Worm (Caenorhabditis elegans) whole organism, early embryonic: ENCODE results near the gene C39D10.11.

Source experiments
- B0310.2 ChIP-seq: sonication (generic microtip); optimal IDR thresholded peaks from 2 replicates; lab custom pipeline; 2016; ENCODE audit warnings: mild to moderate bottlenecking, missing genetic modification characterization, missing compliant biosample characterization
- F13C5.2 ChIP-seq: sonication (generic microtip); optimal IDR thresholded peaks from 2 replicates; lab custom pipeline; 2017; ENCODE audit warnings: mild to moderate bottlenecking, missing genetic modification characterization, inconsistent platforms, missing compliant biosample characterization
- aly-1 ChIP-seq: sonication (generic microtip); optimal IDR thresholded peaks from 2 replicates; lab custom pipeline; 2016; ENCODE audit warnings: missing genetic modification characterization, missing compliant biosample characterization
- ama-1 ChIP-seq: fragments of 150-350 bp; optimal IDR thresholded peaks from 2 replicates; lab custom pipeline; 2014
- ceh-13 ChIP-seq: fragments of 200-800 bp; sonication (Bioruptor generic); optimal IDR thresholded peaks from 2 replicates; lab custom pipeline; 2018; ENCODE audit warnings: mild to moderate bottlenecking, missing genetic modification characterization, missing compliant biosample characterization
- ceh-36 ChIP-seq: sonication (generic microtip); optimal IDR thresholded peaks from 2 replicates; lab custom pipeline; 2016; ENCODE audit warnings: missing genetic modification characterization, inconsistent platforms, missing compliant biosample characterization
- ets-7 ChIP-seq: sonication (generic microtip); optimal IDR thresholded peaks from 2 replicates; lab custom pipeline; 2016; ENCODE audit warnings: missing genotype, missing genetic modification characterization, missing compliant biosample characterization
- flt-1 ChIP-seq: fragments of 200-800 bp; sonication (Bioruptor generic); IDR thresholded peaks from 2 replicates; pipeline ENCODE4 v1.3.6; 2022; ENCODE audit warnings: missing genetic modification characterization, missing compliant biosample characterization
- hmbx-1 ChIP-seq: sonication (generic microtip); optimal IDR thresholded peaks from 2 replicates; lab custom pipeline; 2016; ENCODE audit warnings: mild to moderate bottlenecking, missing genetic modification characterization, missing compliant biosample characterization
- hmg-4 ChIP-seq: fragments of 200-800 bp; sonication (Bioruptor generic); optimal IDR thresholded peaks from 2 replicates; lab custom pipeline; 2018; ENCODE audit warnings: mild to moderate bottlenecking, missing genetic modification characterization, missing compliant biosample characterization
- hnd-1 ChIP-seq: sonication (generic microtip); optimal IDR thresholded peaks from 2 replicates; lab custom pipeline; 2016; ENCODE audit warnings: missing genetic modification characterization, missing compliant biosample characterization
- pes-1 ChIP-seq: fragments of 200-800 bp; sonication (Bioruptor generic); IDR thresholded peaks from 2 replicates; pipeline ENCODE4 v1.3.6; 2022; ENCODE audit warnings: missing genetic modification reagents, missing genetic modification characterization, missing compliant biosample characterization
- scrt-1 ChIP-seq: fragments of 200-800 bp; sonication (Bioruptor generic); IDR thresholded peaks from 2 replicates; pipeline ENCODE4 v1.3.6; 2022; ENCODE audit warnings: missing genetic modification characterization, missing compliant biosample characterization
- sea-1 ChIP-seq: fragments of 200-800 bp; sonication (Bioruptor generic); conservative IDR thresholded peaks from 2 replicates; pipeline ENCODE4 v1.3.6; 2022; ENCODE audit warnings: missing genetic modification characterization, missing compliant biosample characterization
- tbx-11 ChIP-seq: fragments of 200-800 bp; sonication (Bioruptor generic); IDR thresholded peaks from 2 replicates; pipeline ENCODE4 v1.3.6; 2022; ENCODE audit warnings: missing genetic modification characterization, missing compliant biosample characterization
- tbx-37 ChIP-seq: fragments of 200-800 bp; sonication (Bioruptor generic); conservative IDR thresholded peaks from 2 replicates; pipeline ENCODE4 v1.3.6; 2022; ENCODE audit warnings: missing genetic modification reagents, missing genetic modification characterization, missing compliant biosample characterization
- tra-4 ChIP-seq: sonication (generic microtip); optimal IDR thresholded peaks from 2 replicates; lab custom pipeline; 2017; ENCODE audit warnings: missing genetic modification characterization, missing compliant biosample characterization

Gene C39D10.11

DNA sequence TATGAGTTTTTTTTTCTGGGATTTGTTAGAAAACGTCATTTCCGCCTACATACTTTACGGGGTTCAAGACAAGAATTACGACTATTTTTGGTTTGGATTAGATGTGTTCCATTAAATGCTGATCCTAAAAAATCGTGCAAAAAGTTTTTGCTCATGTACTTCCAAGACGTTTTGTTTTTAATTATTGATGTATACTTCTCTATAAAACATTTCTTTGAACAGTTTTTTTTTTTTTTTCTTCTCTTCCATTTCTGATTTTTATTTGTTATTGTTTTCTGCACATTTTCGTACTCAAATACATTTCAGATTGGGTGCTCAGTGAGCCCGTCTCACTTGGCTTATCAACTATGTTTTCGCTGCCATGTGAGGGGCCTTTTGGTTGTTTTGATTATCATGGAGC lies at the start of gene C39D10.11:
C39D10.11 (plus strand) TSS at position 301 of the 400 bp plus-strand sequence.
- no peak for TF ChIP-seq F13C5.2 (tag; lab: Kevin White, UChicago)
- TF ChIP-seq aly-1 (tag; lab: Kevin White, UChicago): no peak
- no peak for TF ChIP-seq tra-4 (tag; lab: Kevin White, UChicago)
- TF ChIP-seq scrt-1 (GFP tag; lab: Robert Waterston, UW): no peak
- no peak for TF ChIP-seq pes-1 (GFP tag; lab: Robert Waterston, UW)
- TF ChIP-seq tbx-37 (GFP tag; lab: Robert Waterston, UW): no peak
- no peak for TF ChIP-seq hnd-1 (tag; lab: Kevin White, UChicago)
- TF ChIP-seq ceh-36: no peak
- TF ChIP-seq ceh-13 (GFP tag; lab: Kevin White, UChicago): no peak
- no peak for TF ChIP-seq sea-1 (GFP tag; lab: Robert Waterston, UW)
- no peak for TF ChIP-seq tbx-11 (GFP tag; lab: Robert Waterston, UW)
- no peak for TF ChIP-seq B0310.2
- no peak for TF ChIP-seq hmbx-1 (tag; lab: Kevin White, UChicago)
- no peak for TF ChIP-seq ama-1 (lab: Kevin White, UChicago)
- TF ChIP-seq ets-7 (tag; lab: Kevin White, UChicago): no peak
- TF ChIP-seq flt-1 (GFP tag; lab: Robert Waterston, UW): no peak
- TF ChIP-seq hmg-4: no peak

DNA sequence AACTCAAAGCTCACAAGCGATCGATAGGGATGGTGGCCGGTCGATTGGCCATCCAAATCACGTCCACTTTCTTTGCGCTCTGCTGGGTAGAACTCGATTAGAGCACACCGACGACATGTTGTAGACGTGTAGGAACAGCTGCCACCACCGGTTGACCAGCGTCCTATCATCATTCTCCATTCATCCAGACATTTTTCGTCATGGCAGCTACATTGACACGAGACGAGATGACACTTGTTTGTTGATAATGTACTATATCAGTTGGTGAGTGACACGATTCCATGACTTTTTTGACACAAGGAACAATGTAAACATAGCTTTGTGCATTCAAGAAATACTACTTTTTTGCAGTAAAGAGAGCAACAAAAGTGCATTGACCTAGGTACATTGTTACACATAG lies 36.6 kb upstream of the C39D10.11 start:
- TF ChIP-seq tbx-37 (GFP tag; lab: Robert Waterston, UW): no peak
- no peak for TF ChIP-seq tra-4 (tag; lab: Kevin White, UChicago)
- TF ChIP-seq F13C5.2 (tag; lab: Kevin White, UChicago): no peak
- no peak for TF ChIP-seq sea-1 (GFP tag; lab: Robert Waterston, UW)

DNA sequence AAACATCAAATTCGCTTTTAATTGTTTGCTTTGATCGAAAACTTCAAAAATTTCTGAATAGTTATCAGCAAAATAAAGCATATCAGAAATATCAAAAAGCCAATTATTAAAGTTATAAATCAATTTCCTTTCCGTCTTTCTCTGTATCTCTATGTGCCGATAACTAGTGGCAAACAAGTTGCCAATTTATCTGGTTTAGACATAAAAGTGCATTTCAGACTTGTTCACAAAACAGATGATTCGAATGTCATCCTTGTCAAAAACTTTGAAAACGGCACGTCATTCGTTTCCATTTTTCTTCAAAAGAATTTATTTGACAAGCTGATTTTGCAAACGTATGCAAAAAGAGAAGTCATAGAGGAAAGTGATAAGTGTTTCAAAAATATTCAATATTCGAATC lies 35.8 kb upstream of the C39D10.11 start:
- TF ChIP-seq tra-4 (tag; lab: Kevin White, UChicago) (no peak), B0310.2 (no peak), hnd-1 (tag; lab: Kevin White, UChicago) (no peak), hmbx-1 (tag; lab: Kevin White, UChicago) (no peak), hmg-4 (no peak), scrt-1 (GFP tag; lab: Robert Waterston, UW) (no peak), aly-1 (tag; lab: Kevin White, UChicago) (no peak), pes-1 (GFP tag; lab: Robert Waterston, UW) (no peak), ceh-13 (GFP tag; lab: Kevin White, UChicago) (no peak), sea-1 (GFP tag; lab: Robert Waterston, UW) (no peak), flt-1 (GFP tag; lab: Robert Waterston, UW) (no peak), ceh-36 (no peak), tbx-11 (GFP tag; lab: Robert Waterston, UW) (no peak)

DNA sequence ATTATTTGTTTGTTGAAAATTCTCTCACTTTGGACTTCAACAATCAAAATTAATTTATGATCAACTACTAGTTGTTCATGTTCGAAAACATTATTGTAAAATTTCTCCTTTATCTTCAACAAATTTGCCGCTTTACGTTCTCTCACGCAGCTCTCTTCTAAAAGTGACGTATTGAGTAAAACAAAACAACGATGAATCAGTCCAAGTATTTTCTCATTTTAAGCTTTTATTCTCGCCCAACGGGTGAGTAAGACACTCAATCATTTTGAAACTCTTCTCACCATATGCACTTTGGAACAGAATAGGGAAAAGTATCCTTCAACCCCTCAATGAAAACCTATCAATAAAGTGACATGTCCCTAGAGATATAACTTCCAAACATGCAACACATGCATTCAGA lies 29.7 kb upstream of the C39D10.11 start:
- TF ChIP-seq tra-4 (tag; lab: Kevin White, UChicago): no peak

DNA sequence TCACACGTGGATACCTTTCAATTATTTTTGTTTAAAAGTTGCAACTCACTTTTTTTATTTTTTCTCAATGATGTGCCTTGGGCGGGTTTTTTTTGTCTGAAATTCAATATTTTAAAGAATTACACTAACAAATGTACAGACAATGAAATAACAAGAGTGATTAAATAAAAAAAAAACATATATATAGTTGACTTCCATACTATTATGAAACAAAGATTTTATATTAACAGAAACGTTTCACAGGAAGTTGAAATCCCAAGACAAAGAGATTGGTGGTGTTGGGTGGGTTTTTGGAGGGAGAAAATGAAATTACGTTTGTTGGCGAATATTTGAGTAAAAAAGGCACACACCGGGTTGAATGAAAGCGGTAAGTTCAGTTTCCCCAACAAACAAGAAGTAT lies 27.2 kb upstream of the C39D10.11 start, which contains the start of gene cca-1:
cca-1 (minus strand) TSS at position 101 of the 400 bp plus-strand sequence.
- TF ChIP-seq pes-1 (GFP tag; lab: Robert Waterston, UW): no peak

DNA sequence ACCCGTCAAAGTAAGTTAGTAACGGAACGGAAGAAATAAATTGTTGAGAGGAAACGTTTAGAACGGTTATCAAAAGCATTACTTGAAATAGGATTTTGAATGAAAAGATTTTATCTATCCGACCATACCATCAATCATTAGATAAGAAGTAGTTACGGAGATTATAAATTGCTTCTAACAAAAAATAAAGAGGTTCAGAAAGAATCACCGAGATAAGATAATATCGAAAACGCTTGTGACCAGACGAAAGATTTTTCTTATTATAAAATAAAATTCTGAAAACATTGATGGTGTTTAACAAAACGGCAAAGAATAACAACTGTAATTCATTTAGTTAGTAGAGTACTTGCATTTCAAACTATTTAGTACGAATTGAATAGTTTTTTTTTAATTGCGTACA lies 22.2 kb upstream of the C39D10.11 start, which contains the start of gene C39D10.8:
C39D10.8 (minus strand) TSS at position 101 of the 400 bp plus-strand sequence.
- TF ChIP-seq ama-1 (lab: Kevin White, UChicago) (no peak), ets-7 (tag; lab: Kevin White, UChicago) (no peak), pes-1 (GFP tag; lab: Robert Waterston, UW) (no peak), F13C5.2 (tag; lab: Kevin White, UChicago) (no peak), hmg-4 (no peak), sea-1 (GFP tag; lab: Robert Waterston, UW) (no peak), hmbx-1 (tag; lab: Kevin White, UChicago) (no peak), hnd-1 (tag; lab: Kevin White, UChicago) (no peak), scrt-1 (GFP tag; lab: Robert Waterston, UW) (no peak), tbx-11 (GFP tag; lab: Robert Waterston, UW) (no peak), ceh-36 (no peak), B0310.2 (no peak), ceh-13 (GFP tag; lab: Kevin White, UChicago) (no peak), flt-1 (GFP tag; lab: Robert Waterston, UW) (no peak), aly-1 (tag; lab: Kevin White, UChicago) (no peak), tbx-37 (GFP tag; lab: Robert Waterston, UW) (no peak), tra-4 (tag; lab: Kevin White, UChicago) (no peak)

DNA sequence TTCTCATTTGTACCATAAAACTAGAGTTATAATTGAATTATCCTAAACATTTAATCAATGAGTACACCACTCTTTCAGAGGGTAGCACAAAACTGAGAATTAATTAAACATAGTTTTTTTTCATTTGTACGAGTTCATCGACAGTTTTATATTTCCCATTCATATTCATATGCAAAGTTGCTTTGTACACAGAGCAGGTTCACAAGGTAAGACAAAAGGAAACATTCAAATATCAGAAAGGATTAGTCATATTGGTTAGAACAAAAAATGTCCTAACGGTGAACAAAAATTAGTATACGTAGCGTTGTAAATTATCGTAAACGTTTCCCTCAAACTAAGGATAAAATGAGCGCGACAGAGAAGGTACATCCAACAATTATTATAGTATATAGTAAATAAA lies 21.8 kb upstream of the C39D10.11 start:
- TF ChIP-seq tra-4 (tag; lab: Kevin White, UChicago) (no peak), flt-1 (GFP tag; lab: Robert Waterston, UW) (no peak), B0310.2 (no peak), ets-7 (tag; lab: Kevin White, UChicago) (no peak), F13C5.2 (tag; lab: Kevin White, UChicago) (no peak), ceh-36 (no peak), tbx-11 (GFP tag; lab: Robert Waterston, UW) (no peak), ceh-13 (GFP tag; lab: Kevin White, UChicago) (no peak), hnd-1 (tag; lab: Kevin White, UChicago) (no peak), hmbx-1 (tag; lab: Kevin White, UChicago) (no peak), pes-1 (GFP tag; lab: Robert Waterston, UW) (no peak), sea-1 (GFP tag; lab: Robert Waterston, UW) (no peak), hmg-4 (no peak), scrt-1 (GFP tag; lab: Robert Waterston, UW) (no peak), tbx-37 (GFP tag; lab: Robert Waterston, UW) (no peak), ama-1 (lab: Kevin White, UChicago) (no peak), aly-1 (tag; lab: Kevin White, UChicago) (no peak)
